Worm (Caenorhabditis elegans): Measurements from ENCODE around the gene C08E8.4.

ce11 chrV:18331086-18331485 is 40.6 kb upstream of the C08E8.4 start, which contains the start of gene B0462.4:
- TF ChIP-seq egl-13 (tag; optimal IDR thresholded peaks at IDR 0.05) (no peak), mdl-1 (tag; optimal IDR thresholded peaks at IDR 0.05) (no peak), lin-39 (tag; optimal IDR thresholded peaks at IDR 0.05) (no peak), ceh-82 (tag; optimal IDR thresholded peaks at IDR 0.05) (no peak), nhr-11 (tag; optimal IDR thresholded peaks at IDR 0.05) (no peak), ztf-11 (tag; optimal IDR thresholded peaks at IDR 0.05) (no peak), aly-2 (tag; optimal IDR thresholded peaks at IDR 0.05) (no peak), skn-1 (tag; optimal IDR thresholded peaks at IDR 0.05) (no peak), nhr-77 (tag; optimal IDR thresholded peaks at IDR 0.05) (no peak), fkh-10 (GFP tag; optimal IDR thresholded peaks at IDR 0.05) (no peak), tbx-2 (tag; optimal IDR thresholded peaks at IDR 0.05) (no peak), unc-130 (tag; optimal IDR thresholded peaks at IDR 0.05) (no peak), lin-35 (GFP tag; optimal IDR thresholded peaks at IDR 0.05) (no peak), unc-98 (GFP tag; IDR thresholded peaks at IDR 0.05) (no peak)
